Worm (Caenorhabditis elegans) whole organism, late embryonic: ENCODE measurements around the gene nhr-175.

Source experiments
- F13H6.1 ChIP-seq: sonication (generic microtip); optimal IDR thresholded peaks from 2 replicates; lab custom pipeline; 2016; ENCODE audit warnings: missing genetic modification characterization, missing compliant biosample characterization
- ceh-19 ChIP-seq: fragments of 200-800 bp; sonication (Bioruptor generic); optimal IDR thresholded peaks from 2 replicates; lab custom pipeline; 2018; ENCODE audit warnings: mild to moderate bottlenecking, missing genetic modification characterization, missing compliant biosample characterization
- ceh-9 ChIP-seq: sonication (generic microtip); optimal IDR thresholded peaks from 2 replicates; lab custom pipeline; 2016; ENCODE audit warnings: mild to moderate bottlenecking, missing genetic modification characterization, inconsistent platforms, missing compliant biosample characterization
- pag-3 ChIP-seq: sonication (generic microtip); optimal IDR thresholded peaks from 2 replicates; lab custom pipeline; 2016; ENCODE audit warnings: missing compliant biosample characterization, missing genetic modification characterization, borderline replicate concordance
- pha-2 ChIP-seq: sonication (generic microtip); optimal IDR thresholded peaks from 2 replicates; lab custom pipeline; 2017; ENCODE audit warnings: mild to moderate bottlenecking, missing genetic modification characterization, missing compliant biosample characterization
- rnt-1 ChIP-seq: sonication (generic microtip); optimal IDR thresholded peaks from 2 replicates; lab custom pipeline; 2016; ENCODE audit warnings: missing genetic modification characterization, missing compliant biosample characterization

- no peak for TF ChIP-seq ceh-19
- no peak for TF ChIP-seq F13H6.1 (tag; lab: Kevin White, UChicago)
- TF ChIP-seq pag-3 (tag; lab: Kevin White, UChicago) = no peak
- no peak for TF ChIP-seq pha-2 (tag; lab: Kevin White, UChicago)
- no peak for TF ChIP-seq ceh-9
- no peak for TF ChIP-seq rnt-1 (tag; lab: Kevin White, UChicago)
Measured at ce11 chrV:13869551-13869950, 3.1 kb downstream of the nhr-175 start.
